Worm (Caenorhabditis elegans) whole organism, L2 larva: Measurements from ENCODE around the gene clec-63.

Experiments
- C34F6.9 ChIP-seq: fragments of 150-350 bp; optimal IDR thresholded peaks from 2 replicates; lab custom pipeline; 2014; ENCODE audit warnings: missing biosample characterization, missing genetic modification characterization
- F13H6.1 ChIP-seq: sonication (generic microtip); optimal IDR thresholded peaks from 2 replicates; lab custom pipeline; 2016; ENCODE audit warnings: missing genetic modification characterization, missing compliant biosample characterization
- R02D3.7 ChIP-seq: fragments of 150-350 bp; optimal IDR thresholded peaks from 2 replicates; lab custom pipeline; 2014; ENCODE audit warnings: missing biosample characterization, missing genetic modification characterization
- Y55F3AM.14 ChIP-seq: fragments of 200-800 bp; sonication (Bioruptor generic); optimal IDR thresholded peaks from 2 replicates; lab custom pipeline; 2018; ENCODE audit warnings: mild to moderate bottlenecking, missing genetic modification characterization, missing compliant biosample characterization
- ZK546.5 ChIP-seq: sonication (generic microtip); optimal IDR thresholded peaks from 2 replicates; lab custom pipeline; 2017; ENCODE audit warnings: missing biosample characterization, missing genetic modification characterization
- alr-1 ChIP-seq: fragments of 150-350 bp; optimal IDR thresholded peaks from 2 replicates; lab custom pipeline; 2014; ENCODE audit warnings: missing biosample characterization, missing genetic modification characterization
- aly-2 ChIP-seq: fragments of 150-350 bp; optimal IDR thresholded peaks from 2 replicates; lab custom pipeline; 2014; ENCODE audit warnings: missing biosample characterization, missing genetic modification characterization
- ama-1 ChIP-seq: fragments of 150-350 bp; optimal IDR thresholded peaks from 2 replicates; lab custom pipeline; 2018; ENCODE audit warnings: inconsistent platforms
- ceh-16 ChIP-seq: fragments of 150-350 bp; optimal IDR thresholded peaks from 2 replicates; lab custom pipeline; 2014; ENCODE audit warnings: missing biosample characterization, missing genetic modification characterization
- ceh-82 ChIP-seq: fragments of 150-350 bp; optimal IDR thresholded peaks from 2 replicates; lab custom pipeline; 2014; ENCODE audit warnings: missing biosample characterization, missing genetic modification characterization
- crh-2 ChIP-seq: sonication (generic microtip); optimal IDR thresholded peaks from 2 replicates; lab custom pipeline; 2017; ENCODE audit warnings: missing biosample characterization, missing genetic modification characterization
- dmd-4 ChIP-seq: sonication (generic microtip); optimal IDR thresholded peaks from 2 replicates; lab custom pipeline; 2017; ENCODE audit warnings: missing biosample characterization, missing genetic modification characterization
- egl-27 ChIP-seq: sonication (generic microtip); optimal IDR thresholded peaks from 3 replicates; lab custom pipeline; 2017; ENCODE audit warnings: missing biosample characterization, missing genetic modification reagents, missing genetic modification characterization
- elt-1 ChIP-seq: fragments of 150-350 bp; optimal IDR thresholded peaks from 2 replicates; lab custom pipeline; 2014; ENCODE audit warnings: missing biosample characterization, missing genetic modification characterization
- elt-3 ChIP-seq: sonication (generic microtip); optimal IDR thresholded peaks from 2 replicates; lab custom pipeline; 2017; ENCODE audit warnings: missing biosample characterization, missing genetic modification characterization
- fos-1 ChIP-seq: fragments of 150-350 bp; optimal IDR thresholded peaks from 2 replicates; lab custom pipeline; 2014; ENCODE audit warnings: missing biosample characterization, missing genetic modification characterization
- gmeb-1 ChIP-seq: fragments of 150-350 bp; optimal IDR thresholded peaks from 2 replicates; lab custom pipeline; 2014; ENCODE audit warnings: missing biosample characterization, missing genetic modification characterization
- lin-11 ChIP-seq: fragments of 150-350 bp; sonication (generic microtip); optimal IDR thresholded peaks from 2 replicates; lab custom pipeline; 2014; ENCODE audit warnings: missing biosample characterization, missing genetic modification characterization, inconsistent platforms, mixed read lengths
- lin-13 ChIP-seq: fragments of 150-350 bp; optimal IDR thresholded peaks from 2 replicates; lab custom pipeline; 2014; ENCODE audit warnings: missing biosample characterization, missing genetic modification reagents, missing genetic modification characterization
- lin-39 ChIP-seq: fragments of 150-350 bp; optimal IDR thresholded peaks from 2 replicates; lab custom pipeline; 2014; ENCODE audit warnings: missing biosample characterization, missing genetic modification reagents, missing genetic modification characterization
- lsy-2 ChIP-seq, 2 experiments: fragments of 150-350 bp in 1 of 2; sonication (generic microtip) in 1 of 2; optimal IDR thresholded peaks; 2 replicates each; lab custom pipeline; 2014 to 2017; ENCODE audit warnings: missing biosample characterization in 2 of 2, missing genetic modification characterization in 2 of 2
- mab-5 ChIP-seq: fragments of 150-350 bp; optimal IDR thresholded peaks from 2 replicates; lab custom pipeline; 2014; ENCODE audit warnings: missing biosample characterization, missing genetic modification characterization
- mdl-1 ChIP-seq, 2 experiments: fragments of 150-350 bp in 1 of 2; sonication (generic microtip) in 1 of 2; optimal IDR thresholded peaks; 2 replicates each; lab custom pipeline; 2017; ENCODE audit warnings: missing biosample characterization in 2 of 2, missing genetic modification characterization in 2 of 2
- nhr-10 ChIP-seq: sonication (generic microtip); optimal IDR thresholded peaks from 2 replicates; lab custom pipeline; 2017; ENCODE audit warnings: missing biosample characterization, missing genetic modification characterization
- nhr-11 ChIP-seq: fragments of 150-350 bp; optimal IDR thresholded peaks from 2 replicates; lab custom pipeline; 2014; ENCODE audit warnings: missing biosample characterization, missing genetic modification characterization
- nhr-12 ChIP-seq: fragments of 150-350 bp; optimal IDR thresholded peaks from 2 replicates; lab custom pipeline; 2014; ENCODE audit warnings: missing biosample characterization, missing genetic modification characterization
- nhr-129 ChIP-seq: fragments of 150-350 bp; optimal IDR thresholded peaks from 2 replicates; lab custom pipeline; 2014; ENCODE audit warnings: missing biosample characterization, missing genetic modification characterization
- nhr-21 ChIP-seq: fragments of 150-350 bp; optimal IDR thresholded peaks from 2 replicates; lab custom pipeline; 2014; ENCODE audit warnings: missing biosample characterization, missing genetic modification characterization
- nhr-23 ChIP-seq: fragments of 150-350 bp; optimal IDR thresholded peaks from 2 replicates; lab custom pipeline; 2014; ENCODE audit warnings: missing biosample characterization, missing genetic modification reagents, missing genetic modification characterization
- nhr-237 ChIP-seq: fragments of 150-350 bp; optimal IDR thresholded peaks from 2 replicates; lab custom pipeline; 2014; ENCODE audit warnings: missing biosample characterization, missing genetic modification characterization
- nhr-25 ChIP-seq: fragments of 150-350 bp; sonication (generic microtip); optimal IDR thresholded peaks from 3 replicates; lab custom pipeline; 2014; ENCODE audit warnings: missing biosample characterization, missing genetic modification characterization
- nhr-6 ChIP-seq: fragments of 150-350 bp; optimal IDR thresholded peaks from 2 replicates; lab custom pipeline; 2014; ENCODE audit warnings: missing biosample characterization, missing genetic modification characterization
- nhr-77 ChIP-seq: fragments of 150-350 bp; optimal IDR thresholded peaks from 2 replicates; lab custom pipeline; 2014; ENCODE audit warnings: missing biosample characterization, missing genetic modification characterization
- peb-1 ChIP-seq: fragments of 150-350 bp; optimal IDR thresholded peaks from 2 replicates; lab custom pipeline; 2014; ENCODE audit warnings: missing biosample characterization, missing genetic modification characterization
- sem-4 ChIP-seq: fragments of 150-350 bp; optimal IDR thresholded peaks from 2 replicates; lab custom pipeline; 2014; ENCODE audit warnings: missing biosample characterization, missing genetic modification reagents, missing genetic modification characterization
- skn-1 ChIP-seq: sonication (generic microtip); optimal IDR thresholded peaks from 2 replicates; lab custom pipeline; 2017; ENCODE audit warnings: missing biosample characterization, missing genetic modification characterization
- sma-3 ChIP-seq: sonication (generic microtip); optimal IDR thresholded peaks from 2 replicates; lab custom pipeline; 2016; ENCODE audit warnings: missing genetic modification reagents, missing genetic modification characterization, missing compliant biosample characterization
- sma-9 ChIP-seq, 2 experiments: fragments of 150-350 bp in 1 of 2; sonication (generic microtip) in 1 of 2; optimal IDR thresholded peaks; 2 replicates each; lab custom pipeline; 2014 to 2016; ENCODE audit warnings: missing genetic modification characterization in 2 of 2, mild to moderate bottlenecking in 1 of 2, missing biosample characterization in 1 of 2, missing compliant biosample characterization in 1 of 2, missing genetic modification reagents in 1 of 2, moderate library complexity in 1 of 2
- snpc-4 ChIP-seq: fragments of 150-350 bp; optimal IDR thresholded peaks from 2 replicates; lab custom pipeline; 2014; ENCODE audit warnings: missing biosample characterization, missing genetic modification characterization
- unc-39 ChIP-seq: fragments of 150-350 bp; optimal IDR thresholded peaks from 2 replicates; lab custom pipeline; 2014; ENCODE audit warnings: missing biosample characterization, missing genetic modification characterization
- unc-55 ChIP-seq: fragments of 150-350 bp; sonication (generic microtip); optimal IDR thresholded peaks from 3 replicates; lab custom pipeline; 2014; ENCODE audit warnings: missing biosample characterization, missing genetic modification reagents, missing genetic modification characterization
- unc-62 ChIP-seq: fragments of 150-350 bp; optimal IDR thresholded peaks from 2 replicates; lab custom pipeline; 2014; ENCODE audit warnings: missing biosample characterization, missing genetic modification reagents, missing genetic modification characterization
- zag-1 ChIP-seq: fragments of 150-350 bp; optimal IDR thresholded peaks from 2 replicates; lab custom pipeline; 2014; ENCODE audit warnings: missing biosample characterization, missing genetic modification characterization
- ztf-1 ChIP-seq: fragments of 200-800 bp; sonication (Bioruptor generic); conservative IDR thresholded peaks from 2 replicates; pipeline ENCODE4 v1.3.6; 2022; ENCODE audit warnings: missing genetic modification characterization, missing compliant biosample characterization
- ztf-11 ChIP-seq: sonication (generic microtip); optimal IDR thresholded peaks from 2 replicates; lab custom pipeline; 2017; ENCODE audit warnings: missing biosample characterization, missing genetic modification characterization
- ztf-4 ChIP-seq: fragments of 150-350 bp; optimal IDR thresholded peaks from 2 replicates; lab custom pipeline; 2014; ENCODE audit warnings: missing biosample characterization, missing genetic modification characterization

Gene clec-63

DNA sequence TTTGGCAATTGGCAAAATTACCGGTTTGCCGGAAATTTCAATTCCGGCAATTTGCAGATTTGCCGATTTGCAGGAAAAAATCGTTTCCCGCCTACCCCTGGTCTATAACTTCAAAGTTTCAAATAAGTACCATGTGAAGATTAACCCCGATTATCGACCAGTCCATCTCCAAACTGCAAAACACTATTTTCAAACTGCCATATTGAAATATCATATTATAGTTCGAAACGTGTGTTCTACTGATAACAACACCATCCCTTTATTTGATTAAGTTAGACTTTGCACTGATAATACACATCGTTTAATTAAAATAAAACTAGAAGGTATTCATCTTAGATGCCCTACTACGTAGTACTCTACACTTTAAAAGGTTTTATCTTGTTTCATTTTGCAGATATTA, 34.7 kb downstream of the clec-63 start:
- TF ChIP-seq fos-1 (tag; lab: Kevin White, UChicago), result peak; percentile 13
- TF ChIP-seq lsy-2 (tag; optimal IDR thresholded peaks at IDR 0.05; lab: Kevin White, UChicago), result no peak

DNA sequence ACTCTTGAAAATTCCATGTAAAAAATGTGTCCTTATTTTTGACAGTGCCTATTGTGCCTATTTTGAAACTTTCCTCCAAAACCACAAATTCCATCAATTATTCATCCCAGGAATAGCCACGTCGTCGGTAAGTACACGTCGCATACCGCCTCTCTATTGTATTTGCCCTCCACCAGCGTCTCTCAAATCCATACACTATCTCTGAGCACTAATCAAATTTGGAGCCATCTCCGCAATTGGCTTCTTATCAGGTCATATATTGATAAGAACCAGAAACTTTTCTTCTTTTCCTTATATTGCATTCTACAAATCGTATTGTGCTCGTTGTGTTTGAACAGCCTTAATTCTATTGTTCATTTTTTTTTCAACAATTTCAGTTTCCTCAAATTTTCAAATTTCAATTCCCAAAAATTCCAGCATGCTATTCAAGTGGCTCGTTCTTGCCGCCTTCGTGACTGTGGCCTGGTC, 36.1 kb downstream of the clec-63 start, which contains the start of gene dct-18:
Gene dct-18, plus strand, starts transcription at position 418 of the 468 bp plus-strand sequence.
- TF ChIP-seq mab-5 (tag; lab: Kevin White, UChicago) (no peak), nhr-23 (tag; lab: Kevin White, UChicago) (no peak), snpc-4 (no peak), skn-1 (tag; lab: Kevin White, UChicago) (no peak), crh-2 (tag; lab: Kevin White, UChicago) (peak; percentile 85), alr-1 (tag; lab: Kevin White, UChicago) (no peak), fos-1 (tag; lab: Kevin White, UChicago) (peak; percentile 81), sma-9 (GFP tag; optimal IDR thresholded peaks at IDR 0.05; lab: Kevin White, UChicago) (peak; percentile 18), sma-9 (tag; optimal IDR thresholded peaks at IDR 0.05; lab: Kevin White, UChicago) (no peak), nhr-237 (tag; lab: Kevin White, UChicago) (no peak)

DNA sequence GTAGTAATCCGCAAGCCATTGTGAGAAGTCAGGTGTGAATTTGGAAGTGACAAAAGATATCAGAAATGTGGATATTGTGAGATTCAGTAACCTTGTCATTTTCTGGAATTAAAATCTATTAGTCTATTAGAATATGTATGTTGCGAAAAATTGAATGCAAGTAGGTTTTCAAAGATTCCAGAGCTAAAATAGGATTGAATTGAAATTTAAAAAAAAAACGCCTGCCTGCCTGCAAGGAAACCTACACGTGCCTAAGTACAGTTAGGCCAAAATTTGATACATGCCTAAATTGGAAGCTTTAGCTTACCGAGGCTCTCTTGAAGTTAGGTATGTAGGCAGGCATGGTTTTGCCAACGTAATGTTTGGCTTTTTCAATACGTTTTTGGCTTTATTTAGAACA, 39.8 kb downstream of the clec-63 start, which contains the start of gene lips-9:
Gene lips-9, minus strand, starts transcription at position 101 of the 400 bp plus-strand sequence.
- TF ChIP-seq lin-13 (GFP tag; lab: Kevin White, UChicago) (no peak), nhr-23 (tag; lab: Kevin White, UChicago) (no peak), zag-1 (tag; lab: Kevin White, UChicago) (no peak), R02D3.7 (tag; lab: Kevin White, UChicago) (no peak), ZK546.5 (tag; lab: Kevin White, UChicago) (no peak), mdl-1 (tag; optimal IDR thresholded peaks at IDR 0.05; lab: Kevin White, UChicago) (no peak), nhr-25 (tag; lab: Kevin White, UChicago) (no peak), gmeb-1 (no peak), ztf-11 (tag; lab: Kevin White, UChicago) (no peak)

DNA sequence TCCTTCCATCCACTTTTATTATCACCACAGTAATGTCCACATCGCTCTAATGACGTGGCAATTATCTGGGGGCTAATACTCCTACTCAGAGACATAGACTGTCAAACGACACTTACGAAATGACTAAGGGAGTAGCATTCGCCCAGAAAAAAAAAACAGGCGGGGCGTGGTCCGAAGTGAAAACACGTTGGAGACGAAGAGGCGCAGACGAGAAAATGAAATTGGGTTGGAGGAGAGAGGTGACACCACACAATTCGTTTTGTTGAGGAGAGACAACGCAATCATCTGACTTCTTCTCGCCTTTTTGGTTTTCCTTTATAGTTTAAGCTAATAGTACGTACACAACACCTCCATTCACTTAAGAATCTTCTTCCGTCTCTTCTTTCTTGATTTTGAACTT, 43.7 kb downstream of the clec-63 start:
- TF ChIP-seq fos-1 (tag; lab: Kevin White, UChicago) (peak; percentile 26), alr-1 (tag; lab: Kevin White, UChicago) (no peak), C34F6.9 (no peak), Y55F3AM.14 (no peak), aly-2 (tag; lab: Kevin White, UChicago) (no peak), lin-13 (GFP tag; lab: Kevin White, UChicago) (no peak), ceh-16 (tag; lab: Kevin White, UChicago) (no peak), lin-11 (tag; lab: Kevin White, UChicago) (no peak), ama-1 (lab: Kevin White, UChicago) (no peak), nhr-237 (tag; lab: Kevin White, UChicago) (no peak), ztf-1 (GFP tag; lab: Robert Waterston, UW) (no peak), elt-1 (tag; lab: Kevin White, UChicago) (no peak), unc-55 (GFP tag; lab: Kevin White, UChicago) (no peak), gmeb-1 (no peak), F13H6.1 (tag; lab: Kevin White, UChicago) (no peak), nhr-25 (tag; lab: Kevin White, UChicago) (peak; percentile 21), ceh-82 (no peak), lin-39 (tag; lab: Kevin White, UChicago) (no peak), nhr-129 (no peak), nhr-77 (no peak), ztf-4 (tag; lab: Kevin White, UChicago) (no peak), ZK546.5 (tag; lab: Kevin White, UChicago) (no peak), sma-9 (GFP tag; optimal IDR thresholded peaks at IDR 0.05; lab: Kevin White, UChicago) (no peak), sma-9 (tag; optimal IDR thresholded peaks at IDR 0.05; lab: Kevin White, UChicago) (no peak), peb-1 (tag; lab: Kevin White, UChicago) (no peak), sma-3 (GFP tag; lab: Kevin White, UChicago) (peak; percentile 1), nhr-11 (tag; lab: Kevin White, UChicago) (no peak), elt-3 (tag; lab: Kevin White, UChicago) (no peak), nhr-12 (no peak), dmd-4 (tag; lab: Kevin White, UChicago) (no peak), ztf-11 (tag; lab: Kevin White, UChicago) (no peak), sem-4 (tag; lab: Kevin White, UChicago) (peak; percentile 23), nhr-23 (tag; lab: Kevin White, UChicago) (no peak), nhr-10 (no peak), nhr-6 (tag; lab: Kevin White, UChicago) (no peak), skn-1 (tag; lab: Kevin White, UChicago) (no peak), mab-5 (tag; lab: Kevin White, UChicago) (no peak), nhr-21 (tag; lab: Kevin White, UChicago) (no peak), unc-62 (GFP tag; lab: Kevin White, UChicago) (no peak), zag-1 (tag; lab: Kevin White, UChicago) (no peak), egl-27 (no peak), crh-2 (tag; lab: Kevin White, UChicago) (peak; percentile 8), unc-39 (no peak)
